Fruit fly (Drosophila melanogaster) whole organism, prepupa: ENCODE measurements around the gene CG13312.

Source experiments
- Blimp-1 ChIP-seq: fragments of 200-800 bp; sonication (Bioruptor generic); optimal IDR thresholded peaks from 3 replicates; lab custom pipeline; 2017; ENCODE audit warnings: missing biosample characterization, missing genetic modification characterization, mild to moderate bottlenecking, moderate library complexity, missing genetic modification reagents
- CG10631 ChIP-seq: fragments of 200-800 bp; sonication (Bioruptor generic); optimal IDR thresholded peaks from 2 replicates; lab custom pipeline; 2016; ENCODE audit warnings: missing biosample characterization, missing genetic modification characterization
- CG10669 ChIP-seq: fragments of 200-800 bp; sonication (Bioruptor generic); optimal IDR thresholded peaks from 3 replicates; lab custom pipeline; 2018; ENCODE audit warnings: missing biosample characterization, mild to moderate bottlenecking, missing genetic modification characterization, moderate library complexity
- CG11294 ChIP-seq: fragments of 200-800 bp; sonication (Bioruptor generic); IDR thresholded peaks from 2 replicates; pipeline ENCODE4 v1.3.6; 2022; ENCODE audit warnings: missing biosample characterization, missing genetic modification characterization
- CG11762 ChIP-seq: fragments of 200-800 bp; sonication (Bioruptor generic); optimal IDR thresholded peaks from 3 replicates; lab custom pipeline; 2016; ENCODE audit warnings: missing biosample characterization, missing genetic modification characterization; ENCODE audit not compliant: insufficient read depth
- CG15336 ChIP-seq: fragments of 200-800 bp; sonication (Bioruptor generic); IDR thresholded peaks from 2 replicates; pipeline ENCODE4 v1.3.6; 2022; ENCODE audit warnings: missing biosample characterization, missing genetic modification characterization
- CG16779 ChIP-seq: fragments of 200-800 bp; sonication (Bioruptor generic); optimal IDR thresholded peaks from 3 replicates; lab custom pipeline; 2017; ENCODE audit warnings: missing biosample characterization, mild to moderate bottlenecking, missing genetic modification characterization
- CG3032 ChIP-seq: fragments of 200-800 bp; optimal IDR thresholded peaks from 2 replicates; lab custom pipeline; 2019; ENCODE audit warnings: missing biosample characterization, mild to moderate bottlenecking, missing genetic modification characterization, moderate library complexity
- CG32006 ChIP-seq: fragments of 200-800 bp; sonication (Bioruptor generic); optimal IDR thresholded peaks from 3 replicates; lab custom pipeline; 2017; ENCODE audit warnings: missing biosample characterization, mild to moderate bottlenecking, missing genetic modification characterization
- CG34406 ChIP-seq: fragments of 200-800 bp; sonication (Bioruptor generic); optimal IDR thresholded peaks from 3 replicates; lab custom pipeline; 2016; ENCODE audit warnings: missing biosample characterization, missing genetic modification characterization
- CG3919 ChIP-seq: fragments of 200-800 bp; sonication (Bioruptor generic); optimal IDR thresholded peaks from 3 replicates; lab custom pipeline; 2016; ENCODE audit warnings: missing biosample characterization, missing genetic modification characterization
- CG4318 ChIP-seq: fragments of 200-800 bp; sonication (Bioruptor generic); optimal IDR thresholded peaks from 3 replicates; lab custom pipeline; 2017; ENCODE audit warnings: missing biosample characterization, mild to moderate bottlenecking, missing genetic modification characterization
- CG6276 ChIP-seq: fragments of 200-800 bp; sonication (Bioruptor generic); optimal IDR thresholded peaks from 2 replicates; lab custom pipeline; 2017; ENCODE audit warnings: missing biosample characterization, mild to moderate bottlenecking, missing genetic modification characterization
- CG6792 ChIP-seq: fragments of 200-800 bp; sonication (Bioruptor generic); optimal IDR thresholded peaks from 3 replicates; lab custom pipeline; 2016; ENCODE audit warnings: missing biosample characterization, missing genetic modification characterization
- CG6808 ChIP-seq: fragments of 200-800 bp; sonication (Bioruptor generic); optimal IDR thresholded peaks from 3 replicates; lab custom pipeline; 2017; ENCODE audit warnings: missing biosample characterization, missing genetic modification characterization, mild to moderate bottlenecking, moderate library complexity, missing genetic modification reagents
- CG7368 ChIP-seq: fragments of 200-800 bp; sonication (Bioruptor generic); optimal IDR thresholded peaks from 3 replicates; lab custom pipeline; 2016; ENCODE audit warnings: missing biosample characterization, missing genetic modification characterization
- CG8119 ChIP-seq: fragments of 200-800 bp; sonication (Bioruptor generic); IDR thresholded peaks from 3 replicates; pipeline ENCODE4 v1.3.6; 2022; ENCODE audit warnings: missing biosample characterization, missing genetic modification characterization
- CG8319 ChIP-seq: fragments of 200-800 bp; sonication (Bioruptor generic); optimal IDR thresholded peaks from 3 replicates; lab custom pipeline; 2016; ENCODE audit warnings: missing biosample characterization, missing genetic modification characterization
- CG8632 ChIP-seq: fragments of 200-800 bp; sonication (Bioruptor generic); optimal IDR thresholded peaks from 3 replicates; lab custom pipeline; 2016; ENCODE audit warnings: missing biosample characterization, missing genetic modification characterization
- Eip75B ChIP-seq: fragments of 200-800 bp; sonication (Bioruptor generic); optimal IDR thresholded peaks from 3 replicates; lab custom pipeline; 2016; ENCODE audit warnings: missing biosample characterization, missing genetic modification characterization
- Eip93F ChIP-seq: fragments of 200-800 bp; sonication (Bioruptor generic); optimal IDR thresholded peaks from 2 replicates; lab custom pipeline; 2016; ENCODE audit warnings: missing biosample characterization, mild to moderate bottlenecking, missing genetic modification characterization
- Ets21C ChIP-seq: fragments of 200-800 bp; sonication (Bioruptor generic); optimal IDR thresholded peaks from 3 replicates; lab custom pipeline; 2016; ENCODE audit warnings: missing biosample characterization, missing genetic modification characterization
- Ets96B ChIP-seq: fragments of 200-800 bp; optimal IDR thresholded peaks from 2 replicates; lab custom pipeline; 2019; ENCODE audit warnings: missing biosample characterization, mild to moderate bottlenecking, missing genetic modification characterization, moderate library complexity
- Gug ChIP-seq: fragments of 200-800 bp; sonication (Bioruptor generic); IDR thresholded peaks from 2 replicates; pipeline ENCODE4 v1.3.6; 2022; ENCODE audit warnings: missing biosample characterization, missing genetic modification characterization
- Hr38 ChIP-seq: sonication (Bioruptor generic); optimal IDR thresholded peaks from 2 replicates; lab custom pipeline; 2016; ENCODE audit warnings: missing biosample characterization, missing genetic modification characterization
- Hr39 ChIP-seq: fragments of 200-800 bp; sonication (Bioruptor generic); optimal IDR thresholded peaks from 2 replicates; lab custom pipeline; 2016; ENCODE audit warnings: missing biosample characterization, missing genetic modification characterization
- Hr4 ChIP-seq: fragments of 200-800 bp; sonication (Bioruptor generic); optimal IDR thresholded peaks from 3 replicates; lab custom pipeline; 2016; ENCODE audit warnings: missing biosample characterization, missing genetic modification characterization
- Lpt ChIP-seq: fragments of 200-800 bp; sonication (Bioruptor generic); optimal IDR thresholded peaks from 3 replicates; lab custom pipeline; 2016; ENCODE audit warnings: missing biosample characterization, missing genetic modification characterization
- Met ChIP-seq: fragments of 200-800 bp; sonication (Bioruptor generic); optimal IDR thresholded peaks from 3 replicates; lab custom pipeline; 2016; ENCODE audit warnings: missing biosample characterization, missing genetic modification characterization
- OdsH ChIP-seq: fragments of 200-800 bp; sonication (Bioruptor generic); optimal IDR thresholded peaks from 3 replicates; lab custom pipeline; 2016; ENCODE audit warnings: missing biosample characterization, missing genetic modification characterization
- Smox ChIP-seq: fragments of 200-800 bp; sonication (Bioruptor generic); optimal IDR thresholded peaks from 3 replicates; lab custom pipeline; 2016; ENCODE audit warnings: missing biosample characterization, missing genetic modification characterization
- Sox102F ChIP-seq: fragments of 200-800 bp; sonication (Bioruptor generic); optimal IDR thresholded peaks from 2 replicates; lab custom pipeline; 2016; ENCODE audit warnings: missing biosample characterization, mild to moderate bottlenecking, missing genetic modification characterization
- Sox14 ChIP-seq: fragments of 200-800 bp; sonication (Bioruptor generic); optimal IDR thresholded peaks from 3 replicates; lab custom pipeline; 2016; ENCODE audit warnings: missing biosample characterization, missing genetic modification characterization
- Sox15 ChIP-seq: fragments of 200-800 bp; sonication (Bioruptor generic); optimal IDR thresholded peaks from 3 replicates; lab custom pipeline; 2016; ENCODE audit warnings: missing biosample characterization, missing genetic modification characterization
- achi ChIP-seq: fragments of 200-800 bp; sonication (Bioruptor generic); optimal IDR thresholded peaks from 3 replicates; lab custom pipeline; 2016; ENCODE audit warnings: missing biosample characterization, missing genetic modification characterization
- acj6 ChIP-seq: fragments of 200-800 bp; sonication (Bioruptor generic); optimal IDR thresholded peaks from 3 replicates; lab custom pipeline; 2016; ENCODE audit warnings: missing biosample characterization, missing genetic modification characterization
- cyc ChIP-seq: fragments of 200-800 bp; sonication (Bioruptor generic); optimal IDR thresholded peaks from 3 replicates; lab custom pipeline; 2016; ENCODE audit warnings: missing biosample characterization, missing genetic modification characterization
- dac ChIP-seq: fragments of 200-800 bp; sonication (Bioruptor generic); optimal IDR thresholded peaks from 2 replicates; lab custom pipeline; 2017; ENCODE audit warnings: missing biosample characterization, mild to moderate bottlenecking, missing genetic modification characterization
- dsx ChIP-seq: fragments of 200-800 bp; optimal IDR thresholded peaks from 3 replicates; lab custom pipeline; 2019; ENCODE audit warnings: missing biosample characterization, mild to moderate bottlenecking, missing genetic modification characterization, moderate library complexity; ENCODE audit not compliant: poor library complexity, severe bottlenecking
- eg ChIP-seq: fragments of 200-800 bp; sonication (Bioruptor generic); IDR thresholded peaks from 3 replicates; pipeline ENCODE4 v1.3.6; 2022; ENCODE audit warnings: missing biosample characterization, missing genetic modification characterization
- esn ChIP-seq: fragments of 200-800 bp; sonication (Bioruptor generic); optimal IDR thresholded peaks from 2 replicates; lab custom pipeline; 2016; ENCODE audit warnings: missing biosample characterization, mild to moderate bottlenecking, missing genetic modification characterization, moderate library complexity
- fd59A ChIP-seq: fragments of 200-800 bp; sonication (Bioruptor generic); optimal IDR thresholded peaks from 2 replicates; lab custom pipeline; 2017; ENCODE audit warnings: missing biosample characterization, mild to moderate bottlenecking, missing genetic modification characterization, missing genetic modification reagents
- fkh ChIP-seq: fragments of 200-800 bp; sonication (Bioruptor generic); optimal IDR thresholded peaks from 3 replicates; lab custom pipeline; 2017; ENCODE audit warnings: missing biosample characterization, mild to moderate bottlenecking, missing genetic modification characterization, moderate library complexity
- lz ChIP-seq: fragments of 200-800 bp; sonication (Bioruptor generic); optimal IDR thresholded peaks from 3 replicates; lab custom pipeline; 2016; ENCODE audit warnings: missing biosample characterization, missing genetic modification characterization
- net ChIP-seq: fragments of 200-800 bp; sonication (Bioruptor generic); optimal IDR thresholded peaks from 3 replicates; lab custom pipeline; 2016; ENCODE audit warnings: missing biosample characterization, missing genetic modification characterization
- pdm3 ChIP-seq: fragments of 200-800 bp; sonication (Bioruptor generic); optimal IDR thresholded peaks from 3 replicates; lab custom pipeline; 2016; ENCODE audit warnings: missing biosample characterization, missing genetic modification characterization
- spab ChIP-seq: fragments of 200-800 bp; sonication (Bioruptor generic); optimal IDR thresholded peaks from 2 replicates; lab custom pipeline; 2017; ENCODE audit warnings: missing biosample characterization, mild to moderate bottlenecking, missing genetic modification characterization, missing genetic modification reagents
- ss ChIP-seq, 2 experiments: fragments of 200-800 bp; sonication (Bioruptor generic); optimal IDR thresholded peaks; 2 replicates in 1 of 2; 3 replicates in 1 of 2; lab custom pipeline; 2017 to 2018; ENCODE audit warnings: mild to moderate bottlenecking in 2 of 2, missing biosample characterization in 2 of 2, missing genetic modification characterization in 2 of 2, moderate library complexity in 1 of 2

The CG13312 gene

dm6 chr3L:8763794-8764193 lies 43.2 kb downstream of the CG13312 start (continued):
- TF ChIP-seq fkh (no peak), CG3919 (peak; percentile 5), Ets96B (tag; lab: Kevin White, UChicago) (no peak), Gug (no peak), dac (no peak), esn (GFP tag; lab: Kevin White, UChicago) (peak; percentile 62), CG34406 (GFP tag; lab: Kevin White, UChicago) (peak; percentile 48), Sox14 (GFP tag; lab: Kevin White, UChicago) (peak; percentile 27), CG7368 (GFP tag; lab: Kevin White, UChicago) (no peak), CG4318 (no peak), CG10631 (GFP tag; lab: Kevin White, UChicago) (no peak), CG6276 (GFP tag; lab: Kevin White, UChicago) (no peak), CG32006 (GFP tag; lab: Kevin White, UChicago) (no peak), CG8119 (GFP tag; lab: Robert Waterston, UW) (no peak), Hr4 (GFP tag; lab: Kevin White, UChicago) (no peak), Hr39 (GFP tag; lab: Kevin White, UChicago) (peak; percentile 73), pdm3 (peak; percentile 32), CG6792 (GFP tag; lab: Kevin White, UChicago) (no peak), CG8632 (peak; percentile 16), cyc (GFP tag; lab: Kevin White, UChicago) (peak; percentile 69), CG15336 (GFP tag; lab: Robert Waterston, UW) (no peak), CG3032 (tag; lab: Kevin White, UChicago) (no peak), CG11294 (GFP tag; lab: Robert Waterston, UW) (no peak), Sox15 (GFP tag; lab: Kevin White, UChicago) (peak; percentile 29), Eip75B (GFP tag; lab: Kevin White, UChicago) (no peak), Met (GFP tag; lab: Kevin White, UChicago) (peak; percentile 77), lz (GFP tag; lab: Kevin White, UChicago) (peak; percentile 39), spab (GFP tag; lab: Kevin White, UChicago) (no peak), dsx (GFP tag; lab: Kevin White, UChicago) (no peak), Hr38 (GFP tag; lab: Kevin White, UChicago) (no peak), achi (GFP tag; lab: Kevin White, UChicago) (no peak), CG11762 (no peak), CG10669 (GFP tag; lab: Kevin White, UChicago) (no peak), fd59A (GFP tag; lab: Kevin White, UChicago) (no peak), Sox102F (peak; percentile 71), acj6 (peak; percentile 32), CG16779 (tag; lab: Kevin White, UChicago) (no peak)

dm6 chr3L:8763037-8763454 lies 44.0 kb downstream of the CG13312 start:
- TF ChIP-seq CG32006 (GFP tag; lab: Kevin White, UChicago): peak; percentile 48
- no peak for TF ChIP-seq Eip75B (GFP tag; lab: Kevin White, UChicago)
- no peak for TF ChIP-seq Ets21C
- peak; percentile 70 for TF ChIP-seq Sox14 (GFP tag; lab: Kevin White, UChicago)
- TF ChIP-seq dac: no peak
- peak; percentile 26 for TF ChIP-seq CG6792 (GFP tag; lab: Kevin White, UChicago)
- peak; percentile 59 for TF ChIP-seq CG34406 (GFP tag; lab: Kevin White, UChicago)
- peak; percentile 27 for TF ChIP-seq cyc (GFP tag; lab: Kevin White, UChicago)
- TF ChIP-seq net (GFP tag; lab: Kevin White, UChicago): peak; percentile 28
- TF ChIP-seq Gug: no peak
- TF ChIP-seq CG11294 (GFP tag; lab: Robert Waterston, UW): no peak
- no peak for TF ChIP-seq CG10631 (GFP tag; lab: Kevin White, UChicago)
- no peak for TF ChIP-seq ss (GFP tag; optimal IDR thresholded peaks at IDR 0.05; lab: Kevin White, UChicago)
- TF ChIP-seq CG8119 (GFP tag; lab: Robert Waterston, UW): peak; percentile 47; the same call in 1 of the 3 replicates
- TF ChIP-seq CG16779 (tag; lab: Kevin White, UChicago): no peak
- TF ChIP-seq OdsH (GFP tag; lab: Kevin White, UChicago): peak; percentile 48
- no peak for TF ChIP-seq Blimp-1 (GFP tag; lab: Kevin White, UChicago)
- TF ChIP-seq esn (GFP tag; lab: Kevin White, UChicago): no peak
- peak; percentile 44 for TF ChIP-seq pdm3
- no peak for TF ChIP-seq CG7368 (GFP tag; lab: Kevin White, UChicago)
- no peak for TF ChIP-seq Lpt (GFP tag; lab: Kevin White, UChicago)
- peak; percentile 48 for TF ChIP-seq Sox102F
- TF ChIP-seq Smox (GFP tag; lab: Kevin White, UChicago): peak; percentile 61
- no peak for TF ChIP-seq CG6808
- TF ChIP-seq CG15336 (GFP tag; lab: Robert Waterston, UW): peak; percentile 20; the same call in 1 of the 2 replicates
- TF ChIP-seq CG8319 (GFP tag; lab: Kevin White, UChicago): no peak
- no peak for TF ChIP-seq CG11762
- peak; percentile 53; the same call in 2 of the 3 replicates for TF ChIP-seq eg
- no peak for TF ChIP-seq Eip93F
- peak; percentile 17 for TF ChIP-seq Sox15 (GFP tag; lab: Kevin White, UChicago)
